Worm (Caenorhabditis elegans) whole organism, L3 larva: ENCODE measurements around the gene ubc-15.

Experiments used
- skn-1 ChIP-seq: fragments of 150-350 bp; optimal IDR thresholded peaks from 2 replicates; lab custom pipeline; 2014; ENCODE audit warnings: missing biosample characterization, missing genetic modification characterization
- tbx-2 ChIP-seq: sonication (generic microtip); optimal IDR thresholded peaks from 2 replicates; lab custom pipeline; 2016; ENCODE audit warnings: mild to moderate bottlenecking, missing genetic modification characterization, missing compliant biosample characterization
- unc-39 ChIP-seq: sonication (generic microtip); optimal IDR thresholded peaks from 4 replicates; lab custom pipeline; 2017; ENCODE audit warnings: missing biosample characterization, missing genetic modification characterization

- TF ChIP-seq tbx-2 (tag; lab: Kevin White, UChicago) (no peak), unc-39 (tag; lab: Kevin White, UChicago) (no peak), skn-1 (tag; lab: Kevin White, UChicago) (no peak)
These were observed 12.2 kb downstream of the ubc-15 start for ce11 chrII:2901158-2901557.
